Worm (Caenorhabditis elegans): ENCODE data around the gene R09A8.5.

ce11 chrX:12642952-12643351 lies 2.6 kb upstream of the R09A8.5 start:
- TF ChIP-seq zip-8 (tag; optimal IDR thresholded peaks at IDR 0.05) (no peak), elt-3 (tag; optimal IDR thresholded peaks at IDR 0.05) (no peak), blmp-1 (tag; optimal IDR thresholded peaks at IDR 0.05) (no peak), sem-2 (GFP tag; optimal IDR thresholded peaks at IDR 0.05) (no peak), mab-5 (tag; optimal IDR thresholded peaks at IDR 0.05) (no peak), elt-1 (tag; optimal IDR thresholded peaks at IDR 0.05; ENCODE audit: borderline replicate concordance, insufficient read depth) (no peak), nhr-237 (tag; optimal IDR thresholded peaks at IDR 0.05) (no peak)
